Worm (Caenorhabditis elegans) whole organism, mixed stage, embryonic: ENCODE measurements around the gene aak-1.

ENCODE experiments used
- elt-3 ChIP-seq: fragments of 150-350 bp; optimal IDR thresholded peaks from 2 replicates; lab custom pipeline; 2014; ENCODE audit warnings: missing biosample characterization, missing genetic modification characterization
- lin-13 ChIP-seq: fragments of 150-350 bp; optimal IDR thresholded peaks from 2 replicates; lab custom pipeline; 2014; ENCODE audit warnings: missing biosample characterization, missing genetic modification characterization
- nhr-12 ChIP-seq: fragments of 150-350 bp; optimal IDR thresholded peaks from 2 replicates; lab custom pipeline; 2014; ENCODE audit warnings: missing biosample characterization, missing genetic modification characterization
- nhr-2 ChIP-seq: fragments of 150-350 bp; optimal IDR thresholded peaks from 2 replicates; lab custom pipeline; 2014; ENCODE audit warnings: missing biosample characterization, missing genetic modification characterization
- nhr-237 ChIP-seq: fragments of 150-350 bp; optimal IDR thresholded peaks from 2 replicates; lab custom pipeline; 2014; ENCODE audit warnings: missing biosample characterization, missing genetic modification characterization
- snpc-4 ChIP-seq: fragments of 150-350 bp; optimal IDR thresholded peaks from 2 replicates; lab custom pipeline; 2014; ENCODE audit warnings: missing biosample characterization, missing genetic modification characterization
- unc-120 ChIP-seq: sonication (generic microtip); optimal IDR thresholded peaks from 2 replicates; lab custom pipeline; 2017; ENCODE audit warnings: missing genetic modification characterization, missing compliant biosample characterization; ENCODE audit not compliant: poor library complexity, severe bottlenecking

DNA sequence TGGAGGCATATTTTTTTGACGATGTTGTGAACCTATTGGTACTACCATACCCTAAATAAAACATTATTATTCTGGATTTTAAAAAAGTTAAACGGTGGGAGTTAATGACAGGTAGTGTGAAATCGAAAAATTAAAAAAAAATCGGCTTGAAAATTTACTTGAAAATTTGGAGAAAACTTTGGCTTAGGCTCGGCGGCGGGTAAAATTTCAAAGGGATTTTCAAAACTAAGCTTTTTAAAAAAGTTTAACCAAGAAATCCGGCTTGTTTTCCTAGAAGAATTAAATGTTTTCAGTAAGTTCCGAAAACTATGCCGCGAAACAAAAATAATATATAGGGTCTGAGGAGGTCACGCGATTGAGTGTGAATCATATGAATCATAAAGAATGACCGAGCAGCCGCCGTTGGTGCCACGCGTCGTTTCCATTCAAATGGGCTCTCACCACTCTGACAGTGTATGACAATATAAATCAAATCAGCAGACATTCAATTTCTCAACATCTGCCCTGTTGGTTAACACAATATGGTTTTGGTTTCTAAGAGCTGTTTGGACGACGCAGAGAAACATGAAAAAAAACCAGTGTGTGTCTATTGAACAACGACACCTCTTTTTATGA lies at the start of gene aak-1:
- TF ChIP-seq nhr-2 (tag; lab: Kevin White, UChicago) (no peak), elt-3 (tag; lab: Kevin White, UChicago) (no peak), nhr-237 (no peak), snpc-4 (tag; lab: Kevin White, UChicago) (no peak), unc-120 (no peak), nhr-12 (tag; lab: Kevin White, UChicago) (no peak), lin-13 (tag; lab: Kevin White, UChicago) (no peak)
